Worm (Caenorhabditis elegans): ENCODE results near the gene T05G5.1.

ce11 chrIII:9725114-9725513 is 18.0 kb downstream of the T05G5.1 start, which contains the start of gene clec-162:
- TF ChIP-seq chd-7 (tag; optimal IDR thresholded peaks at IDR 0.05) (no peak), cebp-1 (GFP tag; IDR thresholded peaks at IDR 0.05) (no peak), cebp-1 (tag; optimal IDR thresholded peaks at IDR 0.05) (no peak), unc-62 (GFP tag; optimal IDR thresholded peaks at IDR 0.05) (no peak), nfya-1 (tag; optimal IDR thresholded peaks at IDR 0.05; ENCODE audit: borderline replicate concordance, insufficient read depth) (no peak)

Data from whole organism, young adult.